Worm (Caenorhabditis elegans) whole organism, early embryonic: ENCODE measurements around the gene R05G6.3.

Experiments
- F13C5.2 ChIP-seq: sonication (generic microtip); optimal IDR thresholded peaks from 2 replicates; lab custom pipeline; 2017; ENCODE audit warnings: mild to moderate bottlenecking, missing genetic modification characterization, inconsistent platforms, missing compliant biosample characterization
- aly-1 ChIP-seq: sonication (generic microtip); optimal IDR thresholded peaks from 2 replicates; lab custom pipeline; 2016; ENCODE audit warnings: missing genetic modification characterization, missing compliant biosample characterization
- ama-1 ChIP-seq: fragments of 150-350 bp; optimal IDR thresholded peaks from 2 replicates; lab custom pipeline; 2014
- ceh-13 ChIP-seq: fragments of 200-800 bp; sonication (Bioruptor generic); optimal IDR thresholded peaks from 2 replicates; lab custom pipeline; 2018; ENCODE audit warnings: mild to moderate bottlenecking, missing genetic modification characterization, missing compliant biosample characterization
- ceh-36 ChIP-seq: sonication (generic microtip); optimal IDR thresholded peaks from 2 replicates; lab custom pipeline; 2016; ENCODE audit warnings: missing genetic modification characterization, inconsistent platforms, missing compliant biosample characterization
- hmbx-1 ChIP-seq: sonication (generic microtip); optimal IDR thresholded peaks from 2 replicates; lab custom pipeline; 2016; ENCODE audit warnings: mild to moderate bottlenecking, missing genetic modification characterization, missing compliant biosample characterization
- hmg-4 ChIP-seq: fragments of 200-800 bp; sonication (Bioruptor generic); optimal IDR thresholded peaks from 2 replicates; lab custom pipeline; 2018; ENCODE audit warnings: mild to moderate bottlenecking, missing genetic modification characterization, missing compliant biosample characterization
- hnd-1 ChIP-seq: sonication (generic microtip); optimal IDR thresholded peaks from 2 replicates; lab custom pipeline; 2016; ENCODE audit warnings: missing genetic modification characterization, missing compliant biosample characterization
- pes-1 ChIP-seq: fragments of 200-800 bp; sonication (Bioruptor generic); IDR thresholded peaks from 2 replicates; pipeline ENCODE4 v1.3.6; 2022; ENCODE audit warnings: missing genetic modification reagents, missing genetic modification characterization, missing compliant biosample characterization
- scrt-1 ChIP-seq: fragments of 200-800 bp; sonication (Bioruptor generic); IDR thresholded peaks from 2 replicates; pipeline ENCODE4 v1.3.6; 2022; ENCODE audit warnings: missing genetic modification characterization, missing compliant biosample characterization
- sea-1 ChIP-seq: fragments of 200-800 bp; sonication (Bioruptor generic); conservative IDR thresholded peaks from 2 replicates; pipeline ENCODE4 v1.3.6; 2022; ENCODE audit warnings: missing genetic modification characterization, missing compliant biosample characterization
- tbx-11 ChIP-seq: fragments of 200-800 bp; sonication (Bioruptor generic); IDR thresholded peaks from 2 replicates; pipeline ENCODE4 v1.3.6; 2022; ENCODE audit warnings: missing genetic modification characterization, missing compliant biosample characterization
- tbx-37 ChIP-seq: fragments of 200-800 bp; sonication (Bioruptor generic); conservative IDR thresholded peaks from 2 replicates; pipeline ENCODE4 v1.3.6; 2022; ENCODE audit warnings: missing genetic modification reagents, missing genetic modification characterization, missing compliant biosample characterization
- tra-4 ChIP-seq: sonication (generic microtip); optimal IDR thresholded peaks from 2 replicates; lab custom pipeline; 2017; ENCODE audit warnings: missing genetic modification characterization, missing compliant biosample characterization

ce11 chrIV:7520841-7521240 is 4.5 kb downstream of the R05G6.3 start:
- TF ChIP-seq ama-1 (lab: Kevin White, UChicago) (no peak), hnd-1 (tag; lab: Kevin White, UChicago) (no peak), aly-1 (tag; lab: Kevin White, UChicago) (no peak), scrt-1 (GFP tag; lab: Robert Waterston, UW) (no peak), tbx-11 (GFP tag; lab: Robert Waterston, UW) (no peak), hmbx-1 (tag; lab: Kevin White, UChicago) (no peak), ceh-36 (tag; lab: Kevin White, UChicago) (no peak), tra-4 (tag; lab: Kevin White, UChicago) (no peak), F13C5.2 (tag; lab: Kevin White, UChicago) (no peak), sea-1 (GFP tag; lab: Robert Waterston, UW) (no peak), pes-1 (GFP tag; lab: Robert Waterston, UW) (no peak), hmg-4 (GFP tag; lab: Kevin White, UChicago) (no peak), ceh-13 (GFP tag; lab: Kevin White, UChicago) (no peak), tbx-37 (GFP tag; lab: Robert Waterston, UW) (no peak)
